Worm (Caenorhabditis elegans): ENCODE data around the gene klp-11.

DNA sequence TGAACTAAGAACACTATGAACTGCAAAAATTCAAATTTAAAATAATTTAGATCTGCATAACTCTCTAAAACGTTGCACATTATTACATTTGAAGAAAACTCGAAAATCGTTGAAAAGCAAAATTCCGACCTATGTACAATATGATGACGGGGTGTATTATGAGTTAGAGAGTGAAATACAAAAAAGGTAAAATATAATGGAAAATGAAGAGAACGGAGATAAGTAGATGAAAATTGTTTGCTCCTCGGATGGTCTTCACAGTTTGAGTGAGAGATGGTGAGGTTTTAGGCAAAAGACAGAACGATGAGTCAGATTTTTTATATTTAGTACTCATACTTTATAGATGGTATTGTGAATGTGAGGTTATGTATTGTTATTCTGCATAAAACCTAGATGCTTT is 45.5 kb upstream of the klp-11 start:
- TF ChIP-seq tbx-37 (GFP tag; conservative IDR thresholded peaks at IDR 0.05) (no peak), flt-1 (GFP tag; IDR thresholded peaks at IDR 0.05) (no peak), ama-1 (optimal IDR thresholded peaks at IDR 0.05) (no peak), hmbx-1 (tag; optimal IDR thresholded peaks at IDR 0.05) (no peak), ceh-13 (GFP tag; optimal IDR thresholded peaks at IDR 0.05) (no peak), tbx-11 (GFP tag; IDR thresholded peaks at IDR 0.05) (no peak), tra-4 (tag; optimal IDR thresholded peaks at IDR 0.05) (no peak), pes-1 (GFP tag; IDR thresholded peaks at IDR 0.05) (no peak)
